Fruit fly (Drosophila melanogaster) whole organism: Measurements from ENCODE around the gene CG14237.

Source experiments
- CG8478 ChIP-seq: fragments of >200 bp; optimal IDR thresholded peaks from 2 replicates; lab custom pipeline; 2018; ENCODE audit warnings: inconsistent platforms
- Dll ChIP-seq: fragments of >200 bp; optimal IDR thresholded peaks from 2 replicates; lab custom pipeline; 2017
- EcR ChIP-seq, 2 experiments: fragments of >200 bp; optimal IDR thresholded peaks; 2 replicates each; lab custom pipeline; 2017; ENCODE audit warnings: missing biosample characterization in 2 of 2, missing genetic modification characterization in 2 of 2, missing genetic modification reagents in 2 of 2
- pan ChIP-seq: fragments of >200 bp; optimal IDR thresholded peaks from 2 replicates; lab custom pipeline; 2017
- psq ChIP-seq: fragments of >200 bp; optimal IDR thresholded peaks from 2 replicates; lab custom pipeline; 2017
- usp ChIP-seq: fragments of >200 bp; optimal IDR thresholded peaks from 2 replicates; lab custom pipeline; 2017; ENCODE audit warnings: missing biosample characterization, missing genetic modification characterization, mixed read lengths

dm6 chr3R:26461226-26461805, 4.6 kb downstream of the CG14237 start, which contains the start of gene CG5455:
- TF ChIP-seq pan (lab: Kevin White, UChicago) = no peak
- TF ChIP-seq usp = no peak
- TF ChIP-seq psq (lab: Kevin White, UChicago) = no peak
- no peak for TF ChIP-seq Dll (lab: Kevin White, UChicago)
- no peak for TF ChIP-seq EcR (GFP tag; optimal IDR thresholded peaks at IDR 0.05; lab: Kevin White, UChicago)
- TF ChIP-seq CG8478 (lab: Kevin White, UChicago) = no peak
